Worm (Caenorhabditis elegans): ENCODE measurements around the gene F52E1.5.

DNA sequence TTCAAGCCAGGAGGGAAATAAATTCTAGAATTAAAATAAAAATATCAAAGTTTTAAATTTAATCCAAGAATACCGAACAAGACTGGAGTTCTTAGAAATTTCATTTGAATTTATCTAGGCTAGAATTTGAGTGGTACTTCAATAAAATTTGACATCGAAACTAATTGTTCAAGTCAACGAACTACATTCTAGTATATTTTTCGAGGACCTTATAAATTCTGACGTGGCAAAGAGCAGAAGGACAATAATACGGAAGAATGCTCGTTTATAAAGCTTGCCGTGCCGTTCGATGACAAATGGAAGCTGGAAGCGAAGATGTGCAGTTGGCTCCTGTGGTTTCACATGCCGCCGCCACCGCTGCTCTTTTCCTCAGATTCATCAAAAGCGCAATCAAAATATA lies 21.5 kb downstream of the F52E1.5 start:
- no peak for TF ChIP-seq lin-13 (tag; optimal IDR thresholded peaks at IDR 0.05)
- no peak for TF ChIP-seq drap-1 (GFP tag; optimal IDR thresholded peaks at IDR 0.05)
- no peak for TF ChIP-seq snpc-4 (tag; optimal IDR thresholded peaks at IDR 0.05)
- TF ChIP-seq hlh-1 (tag; optimal IDR thresholded peaks at IDR 0.05), result no peak
- TF ChIP-seq sptf-1 (tag; optimal IDR thresholded peaks at IDR 0.05), result no peak
- TF ChIP-seq elt-1 (tag; optimal IDR thresholded peaks at IDR 0.05; ENCODE audit: borderline replicate concordance, insufficient read depth), result no peak
- no peak for TF ChIP-seq nhr-28 (tag; optimal IDR thresholded peaks at IDR 0.05)
- TF ChIP-seq nhr-237 (tag; optimal IDR thresholded peaks at IDR 0.05), result no peak
- TF ChIP-seq unc-39 (tag; optimal IDR thresholded peaks at IDR 0.05), result no peak
- no peak for TF ChIP-seq ces-1 (GFP tag; optimal IDR thresholded peaks at IDR 0.05)

Measured in whole organism, mixed stage, embryonic.